Worm (Caenorhabditis elegans): Measurements from ENCODE around the gene M03E7.3.
"Not testable (repeated sequence)": the region's sequence is repeated elsewhere in the genome, so short reads cannot be mapped to it uniquely, and the experiment has no call there.

The M03E7.3 gene

DNA sequence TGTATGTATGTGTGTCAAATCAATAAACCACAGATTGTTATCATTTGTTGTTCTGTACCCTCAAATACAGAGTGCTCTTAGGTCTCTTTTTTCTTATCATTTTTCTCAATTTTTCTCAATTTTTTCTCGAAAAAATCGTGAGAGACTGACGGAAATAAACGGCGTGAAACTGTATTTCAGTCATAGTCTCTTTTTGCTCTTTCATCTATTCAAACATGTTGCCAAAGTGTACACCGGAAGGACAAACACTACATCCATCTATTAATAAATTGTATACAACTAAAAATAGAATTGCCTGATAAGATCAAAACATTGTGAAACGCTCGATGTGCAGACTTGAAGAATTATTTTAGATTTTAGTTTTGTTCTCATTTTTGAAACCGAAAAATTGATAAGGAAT, 19.6 kb downstream of the M03E7.3 start:
- TF ChIP-seq ref-1 (GFP tag; conservative IDR thresholded peaks at IDR 0.05) (no peak), med-1 (GFP tag; optimal IDR thresholded peaks at IDR 0.05; ENCODE audit: insufficient read depth) (no peak), klf-2 (GFP tag; conservative IDR thresholded peaks at IDR 0.05) (no peak), T22C8.4 (GFP tag; IDR thresholded peaks at IDR 0.05) (no peak), flt-1 (GFP tag; IDR thresholded peaks at IDR 0.05) (no peak), ztf-29 (GFP tag; IDR thresholded peaks at IDR 0.05) (no peak), ztf-23 (GFP tag; IDR thresholded peaks at IDR 0.05) (no peak), tab-1 (GFP tag; IDR thresholded peaks at IDR 0.05) (no peak), cog-1 (tag; optimal IDR thresholded peaks at IDR 0.05) (no peak)

DNA sequence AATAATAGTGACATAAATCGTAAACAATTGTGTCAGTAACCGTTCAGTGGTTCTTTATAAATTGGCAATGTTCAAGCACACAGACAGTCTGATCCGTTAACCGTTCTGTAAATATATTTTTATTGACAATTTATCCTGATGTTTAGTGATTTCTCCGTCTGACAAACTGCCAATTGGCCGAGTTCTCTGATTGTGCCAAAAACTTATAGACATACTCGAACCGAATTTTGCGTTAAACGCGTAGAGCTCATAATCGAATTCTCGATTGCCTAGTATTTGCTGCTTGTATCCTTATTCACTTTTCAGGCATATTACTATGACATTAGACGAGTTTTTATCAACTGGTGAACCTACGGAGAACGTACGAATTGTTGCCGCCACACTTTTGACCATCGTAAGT, 29.3 kb downstream of the M03E7.3 start, which contains the start of gene srx-117:
Gene srx-117, plus strand, starts transcription at position 301 of the 400 bp plus-strand sequence.
- TF ChIP-seq flt-1 (GFP tag; IDR thresholded peaks at IDR 0.05) = no peak
- TF ChIP-seq klf-2 (GFP tag; conservative IDR thresholded peaks at IDR 0.05) = no peak
- no peak for TF ChIP-seq med-1 (GFP tag; optimal IDR thresholded peaks at IDR 0.05; ENCODE audit: insufficient read depth)
- TF ChIP-seq ztf-23 (GFP tag; IDR thresholded peaks at IDR 0.05) = no peak
- no peak for TF ChIP-seq ref-1 (GFP tag; conservative IDR thresholded peaks at IDR 0.05)
- no peak for TF ChIP-seq tab-1 (GFP tag; IDR thresholded peaks at IDR 0.05)
- TF ChIP-seq ztf-29 (GFP tag; IDR thresholded peaks at IDR 0.05) = no peak
- TF ChIP-seq T22C8.4 (GFP tag; IDR thresholded peaks at IDR 0.05) = no peak
- no peak for TF ChIP-seq cog-1 (tag; optimal IDR thresholded peaks at IDR 0.05)

ce11 chrV:5647359-5647758, 32.5 kb downstream of the M03E7.3 start, which contains the start of gene C14C11.4:
C14C11.4 (plus strand) TSS chrV:5647610.
- TF ChIP-seq ztf-29 (GFP tag; IDR thresholded peaks at IDR 0.05) (no peak), T22C8.4 (GFP tag; IDR thresholded peaks at IDR 0.05) (no peak), cog-1 (tag; optimal IDR thresholded peaks at IDR 0.05) (no peak), med-1 (GFP tag; optimal IDR thresholded peaks at IDR 0.05; ENCODE audit: insufficient read depth) (no peak), tab-1 (GFP tag; IDR thresholded peaks at IDR 0.05) (no peak), ztf-23 (GFP tag; IDR thresholded peaks at IDR 0.05) (no peak), ref-1 (GFP tag; conservative IDR thresholded peaks at IDR 0.05) (no peak)

- TF ChIP-seq med-1 (GFP tag; optimal IDR thresholded peaks at IDR 0.05; ENCODE audit: insufficient read depth) = no peak
Observed at ce11 chrV:5651905-5652304, 37.1 kb downstream of the M03E7.3 start.

DNA sequence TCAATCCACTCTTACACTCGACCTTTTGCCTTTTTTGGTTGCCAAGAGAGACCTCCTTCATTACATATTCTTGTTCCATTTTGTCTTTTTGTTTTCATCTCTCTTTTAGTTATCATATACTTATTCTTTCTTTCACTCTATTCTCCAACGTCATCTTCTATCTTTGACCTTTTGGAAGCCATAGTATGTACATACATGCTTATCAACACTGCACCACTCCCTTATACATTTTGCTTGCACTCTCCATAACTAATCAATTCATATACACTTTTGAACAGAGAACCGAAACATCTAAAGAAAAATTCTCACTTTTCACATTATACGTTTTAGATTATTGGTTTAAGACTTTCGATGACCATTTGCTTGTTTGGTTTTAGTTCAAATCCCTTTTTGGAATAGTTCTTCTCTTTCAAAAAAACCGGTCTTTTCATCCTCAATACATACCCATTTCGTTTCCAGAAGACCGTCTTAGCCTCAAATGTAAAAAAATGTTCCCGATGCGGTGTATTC, 39.2 kb downstream of the M03E7.3 start, which contains the start of gene hex-2:
Gene hex-2, plus strand, starts transcription at position 460 of the 510 bp plus-strand sequence.
- TF ChIP-seq ztf-29 (GFP tag; IDR thresholded peaks at IDR 0.05) = no peak
- TF ChIP-seq cog-1 (tag; optimal IDR thresholded peaks at IDR 0.05) = no peak

DNA sequence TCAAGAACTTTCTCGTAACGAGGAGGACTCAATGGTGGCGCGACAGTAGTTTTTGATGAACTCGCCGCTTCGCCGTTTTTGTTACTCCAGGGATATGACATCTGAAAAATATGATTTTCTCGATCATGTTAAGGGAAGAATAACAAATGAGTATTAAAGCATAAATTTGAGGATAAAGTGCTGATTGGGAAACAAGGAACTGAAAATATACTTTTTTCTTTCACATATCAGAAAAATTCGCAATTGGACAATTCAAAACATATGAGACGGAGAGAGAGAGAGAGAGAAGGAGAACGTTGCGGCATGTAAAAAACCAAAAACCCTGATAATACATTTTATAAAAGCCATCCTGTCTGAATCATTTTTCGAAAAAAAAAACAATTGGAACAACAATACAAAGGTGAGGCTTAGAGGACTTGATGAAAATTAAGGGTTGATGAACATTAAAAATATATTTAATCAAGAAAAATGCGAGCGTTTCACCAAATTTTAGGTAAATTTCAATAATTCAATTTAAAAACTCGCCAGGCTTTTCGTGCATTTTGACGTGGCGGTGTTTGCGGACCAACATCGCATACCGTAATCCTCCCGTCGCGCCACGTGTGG, 45.9 kb downstream of the M03E7.3 start, which contains the start of the genes mut-14 and C14C11.2:
Gene mut-14, minus strand, starts transcription at position 101 of the 606 bp plus-strand sequence.
Gene C14C11.2, plus strand, starts transcription at position 556 of the 606 bp plus-strand sequence.
- TF ChIP-seq med-1 (GFP tag; optimal IDR thresholded peaks at IDR 0.05; ENCODE audit: insufficient read depth) = no peak
- no peak for TF ChIP-seq ztf-23 (GFP tag; IDR thresholded peaks at IDR 0.05)
- TF ChIP-seq ztf-29 (GFP tag; IDR thresholded peaks at IDR 0.05) = no peak

- TF ChIP-seq T22C8.4 (GFP tag; IDR thresholded peaks at IDR 0.05); ref-1 (GFP tag; conservative IDR thresholded peaks at IDR 0.05); cog-1 (tag; optimal IDR thresholded peaks at IDR 0.05): not testable (repeated sequence)
Observed at ce11 chrV:5663317-5663716, 48.5 kb downstream of the M03E7.3 start, which contains the start of gene C14C11.1. C14C11.1 (plus strand) TSS chrV:5663617.

All from whole organism, midembryonic.